Worm (Caenorhabditis elegans) whole organism, young adult: Measurements from ENCODE around the gene emb-1.

Experiments
- B0019.2 ChIP-seq: fragments of 200-800 bp; sonication (Bioruptor generic); conservative IDR thresholded peaks from 2 replicates; pipeline ENCODE4 v1.3.6; 2022; ENCODE audit warnings: missing genetic modification reagents, missing genetic modification characterization, missing compliant biosample characterization
- C06A6.2 ChIP-seq: fragments of 200-800 bp; sonication (Bioruptor generic); conservative IDR thresholded peaks from 2 replicates; pipeline ENCODE4 v1.3.6; 2022; ENCODE audit warnings: missing genetic modification characterization, missing compliant biosample characterization
- F22D6.2 ChIP-seq: sonication (generic microtip); optimal IDR thresholded peaks from 2 replicates; lab custom pipeline; 2016; ENCODE audit warnings: mild to moderate bottlenecking, missing genetic modification characterization, missing compliant biosample characterization
- F23B12.7 ChIP-seq: sonication (generic microtip); optimal IDR thresholded peaks from 2 replicates; lab custom pipeline; 2017; ENCODE audit warnings: missing genetic modification characterization, mild to moderate bottlenecking, missing compliant biosample characterization, antibody characterized with exemption, moderate library complexity; ENCODE audit not compliant: insufficient read depth
- F55B11.4 ChIP-seq: sonication (generic microtip); optimal IDR thresholded peaks from 2 replicates; lab custom pipeline; 2016; ENCODE audit warnings: missing compliant biosample characterization, missing genetic modification characterization, borderline replicate concordance; ENCODE audit not compliant: insufficient read depth
- K11D2.4 ChIP-seq: fragments of 200-800 bp; sonication (Bioruptor generic); IDR thresholded peaks from 2 replicates; pipeline ENCODE4 v1.3.6; 2022; ENCODE audit warnings: missing genetic modification reagents, missing genetic modification characterization, missing compliant biosample characterization
- K12H6.12 ChIP-seq: fragments of 200-800 bp; sonication (Bioruptor generic); optimal IDR thresholded peaks from 2 replicates; lab custom pipeline; 2018; ENCODE audit warnings: mild to moderate bottlenecking, missing genetic modification characterization, missing compliant biosample characterization
- T07F8.4 ChIP-seq: sonication (generic microtip); optimal IDR thresholded peaks from 2 replicates; lab custom pipeline; 2016; ENCODE audit warnings: mild to moderate bottlenecking, missing genetic modification characterization, moderate library complexity, missing compliant biosample characterization
- attf-5 ChIP-seq: fragments of 200-800 bp; sonication (Bioruptor generic); optimal IDR thresholded peaks from 2 replicates; lab custom pipeline; 2018; ENCODE audit warnings: mild to moderate bottlenecking, missing genetic modification characterization, missing compliant biosample characterization
- bed-2 ChIP-seq: fragments of 200-800 bp; sonication (Bioruptor generic); IDR thresholded peaks from 2 replicates; pipeline ENCODE4 v1.3.6; 2022; ENCODE audit warnings: missing genetic modification reagents, missing genetic modification characterization, missing compliant biosample characterization
- ceh-100 ChIP-seq: fragments of 200-800 bp; sonication (Bioruptor generic); IDR thresholded peaks from 2 replicates; pipeline ENCODE4 v1.3.6; 2022; ENCODE audit warnings: missing genetic modification reagents, missing genetic modification characterization, missing compliant biosample characterization
- ceh-27 ChIP-seq: fragments of 200-800 bp; sonication (Bioruptor generic); optimal IDR thresholded peaks from 2 replicates; lab custom pipeline; 2018; ENCODE audit warnings: mild to moderate bottlenecking, missing genetic modification characterization, moderate library complexity, missing compliant biosample characterization
- ceh-79 ChIP-seq: sonication (generic microtip); optimal IDR thresholded peaks from 2 replicates; lab custom pipeline; 2017; ENCODE audit warnings: mild to moderate bottlenecking, missing genetic modification characterization, missing compliant biosample characterization
- ceh-91 ChIP-seq: fragments of 200-800 bp; sonication (Bioruptor generic); IDR thresholded peaks from 2 replicates; pipeline ENCODE4 v1.3.6; 2022; ENCODE audit warnings: missing genetic modification reagents, missing genetic modification characterization, missing compliant biosample characterization
- die-1 ChIP-seq: sonication (generic microtip); optimal IDR thresholded peaks from 2 replicates; lab custom pipeline; 2016; ENCODE audit warnings: missing genotype, mild to moderate bottlenecking, missing genetic modification characterization, missing compliant biosample characterization
- efl-1 ChIP-seq: fragments of 150-350 bp; optimal IDR thresholded peaks from 2 replicates; lab custom pipeline; 2014; ENCODE audit warnings: missing biosample characterization, missing genetic modification reagents, missing genetic modification characterization
- egrh-3 ChIP-seq: fragments of 200-800 bp; sonication (Bioruptor generic); IDR thresholded peaks from 2 replicates; pipeline ENCODE4 v1.3.6; 2022; ENCODE audit warnings: missing genetic modification reagents, missing genetic modification characterization, missing compliant biosample characterization
- hmg-20 ChIP-seq: fragments of 200-800 bp; sonication (Bioruptor generic); IDR thresholded peaks from 2 replicates; pipeline ENCODE4 v1.3.6; 2022; ENCODE audit warnings: missing genetic modification reagents, missing genetic modification characterization, missing compliant biosample characterization
- lag-1 ChIP-seq: fragments of 200-800 bp; sonication (Bioruptor generic); IDR thresholded peaks from 2 replicates; pipeline ENCODE4 v1.3.6; 2022; ENCODE audit warnings: missing genetic modification reagents, missing genetic modification characterization, missing compliant biosample characterization
- let-607 ChIP-seq, 2 experiments: fragments of 200-800 bp in 1 of 2; sonication (Bioruptor generic) in 1 of 2; sonication (generic microtip) in 1 of 2; optimal IDR thresholded peaks; 2 replicates each; lab custom pipeline; 2016 to 2018; ENCODE audit warnings: mild to moderate bottlenecking in 2 of 2, missing compliant biosample characterization in 2 of 2, missing genetic modification characterization in 2 of 2, moderate library complexity in 2 of 2, missing genotype in 1 of 2
- lin-26 ChIP-seq: fragments of 200-800 bp; sonication (Bioruptor generic); IDR thresholded peaks from 2 replicates; pipeline ENCODE4 v1.3.6; 2022; ENCODE audit warnings: missing genetic modification reagents, missing genetic modification characterization, missing compliant biosample characterization
- lin-40 ChIP-seq: sonication (generic microtip); optimal IDR thresholded peaks from 2 replicates; lab custom pipeline; 2016; ENCODE audit warnings: missing genetic modification characterization, mild to moderate bottlenecking, missing compliant biosample characterization, missing genotype, missing genetic modification reagents
- lin-54 ChIP-seq: fragments of 200-800 bp; sonication (Bioruptor generic); optimal IDR thresholded peaks from 2 replicates; lab custom pipeline; 2018; ENCODE audit warnings: mild to moderate bottlenecking, missing genetic modification characterization, missing compliant biosample characterization
- lsl-1 ChIP-seq: fragments of 200-800 bp; sonication (Bioruptor generic); optimal IDR thresholded peaks from 2 replicates; lab custom pipeline; 2018; ENCODE audit warnings: mild to moderate bottlenecking, missing genetic modification characterization, moderate library complexity, missing compliant biosample characterization
- madf-10 ChIP-seq: sonication (generic microtip); optimal IDR thresholded peaks from 2 replicates; lab custom pipeline; 2016; ENCODE audit warnings: mild to moderate bottlenecking, missing genetic modification characterization, missing compliant biosample characterization
- madf-6 ChIP-seq: fragments of 200-800 bp; sonication (Bioruptor generic); IDR thresholded peaks from 2 replicates; pipeline ENCODE4 v1.3.6; 2022; ENCODE audit warnings: missing genetic modification reagents, missing genetic modification characterization, missing compliant biosample characterization
- madf-8 ChIP-seq: fragments of 200-800 bp; sonication (Bioruptor generic); conservative IDR thresholded peaks from 2 replicates; pipeline ENCODE4 v1.3.6; 2022; ENCODE audit warnings: missing genetic modification reagents, missing genetic modification characterization, missing compliant biosample characterization
- nfya-2 ChIP-seq: fragments of 200-800 bp; sonication (Bioruptor generic); IDR thresholded peaks from 2 replicates; pipeline ENCODE4 v1.3.6; 2022; ENCODE audit warnings: missing genetic modification reagents, missing genetic modification characterization, missing compliant biosample characterization
- rcor-1 ChIP-seq: fragments of 200-800 bp; sonication (Bioruptor generic); IDR thresholded peaks from 2 replicates; pipeline ENCODE4 v1.3.6; 2022; ENCODE audit warnings: missing genetic modification reagents, missing genetic modification characterization, missing compliant biosample characterization
- snpc-4 ChIP-seq, 5 experiments: fragments of 150-350 bp in 1 of 5; sonication (generic microtip) in 4 of 5; optimal IDR thresholded peaks; 2 replicates each; lab custom pipeline; 2014 to 2018; ENCODE audit warnings: missing genetic modification characterization in 5 of 5, missing biosample characterization in 3 of 5, antibody characterized with exemption in 2 of 5, mild to moderate bottlenecking in 2 of 5, missing compliant biosample characterization in 2 of 5, missing genotype in 2 of 5, moderate library complexity in 2 of 5, missing genetic modification reagents in 1 of 5
- somi-1 ChIP-seq: fragments of 200-800 bp; sonication (Bioruptor generic); optimal IDR thresholded peaks from 2 replicates; lab custom pipeline; 2018; ENCODE audit warnings: mild to moderate bottlenecking, missing genetic modification characterization, missing compliant biosample characterization
- ztf-25 ChIP-seq: fragments of 200-800 bp; sonication (Bioruptor generic); IDR thresholded peaks from 2 replicates; pipeline ENCODE4 v1.3.6; 2022; ENCODE audit warnings: missing genetic modification reagents, missing genetic modification characterization, missing compliant biosample characterization
- ztf-26 ChIP-seq: sonication (generic microtip); optimal IDR thresholded peaks from 2 replicates; lab custom pipeline; 2017; ENCODE audit warnings: missing genetic modification characterization, missing compliant biosample characterization
- ztf-28 ChIP-seq: fragments of 200-800 bp; sonication (Bioruptor generic); IDR thresholded peaks from 2 replicates; pipeline ENCODE4 v1.3.6; 2022; ENCODE audit warnings: missing genetic modification reagents, missing genetic modification characterization, missing compliant biosample characterization
- ztf-6 ChIP-seq: fragments of 200-800 bp; sonication (Bioruptor generic); IDR thresholded peaks from 2 replicates; pipeline ENCODE4 v1.3.6; 2022; ENCODE audit warnings: missing genetic modification reagents, missing genetic modification characterization, missing compliant biosample characterization

emb-1 gene

DNA sequence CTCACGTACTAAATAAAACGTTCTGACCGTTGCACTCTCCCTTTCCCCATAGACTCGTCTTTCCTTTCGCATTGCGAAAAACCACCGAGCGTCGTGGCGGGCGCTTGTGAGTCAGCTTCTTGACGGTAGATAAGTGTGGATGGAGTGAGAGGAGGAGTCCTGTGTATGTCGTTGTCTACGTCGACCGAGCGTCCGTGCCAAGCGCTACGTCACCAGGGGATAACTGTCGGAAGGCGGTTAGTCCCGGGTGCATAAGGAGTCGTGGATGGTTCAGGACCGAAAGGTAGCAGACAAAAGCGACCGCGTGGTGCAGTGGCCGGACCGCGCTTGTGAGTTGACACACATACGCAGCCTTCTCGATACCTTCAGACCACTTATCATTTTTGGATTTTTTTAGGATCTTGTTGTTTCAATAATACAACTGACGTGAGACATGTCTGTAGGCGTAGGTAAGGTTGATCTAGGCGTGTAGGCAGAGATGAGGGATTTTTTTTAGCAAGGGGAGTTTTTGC lies 38.0 kb downstream of the emb-1 start (continued):
- peak; percentile 50 for TF ChIP-seq madf-8 (GFP tag; lab: Robert Waterston, UW)
- peak; percentile 80 for TF ChIP-seq egrh-3 (GFP tag; lab: Robert Waterston, UW)
- peak; percentile 80 for TF ChIP-seq die-1 (tag; lab: Kevin White, UChicago)
- peak; percentile 73 for TF ChIP-seq attf-5
- peak; percentile 42 for TF ChIP-seq F23B12.7
- peak; percentile 71 for TF ChIP-seq madf-6
- TF ChIP-seq snpc-4 (GFP tag; optimal IDR thresholded peaks at IDR 0.05; lab: Kevin White, UChicago), result peak; percentile 31
- peak in 2 of 4 experiments; percentile 15 to 60 for TF ChIP-seq snpc-4 (tag; optimal IDR thresholded peaks at IDR 0.05; lab: Kevin White, UChicago)
- peak; percentile 69 for TF ChIP-seq lsl-1 (GFP tag; lab: Kevin White, UChicago)
- TF ChIP-seq C06A6.2 (GFP tag; lab: Robert Waterston, UW), result peak; percentile 59
- TF ChIP-seq ztf-26 (tag; lab: Kevin White, UChicago), result peak; percentile 79
- TF ChIP-seq bed-2, result peak; percentile 78; the same call in 1 of the 2 replicates
- TF ChIP-seq B0019.2 (GFP tag; lab: Robert Waterston, UW), result 0 out of 2 replicates have a peak, but pooled peaks have one; percentile 29
- TF ChIP-seq ceh-100 (GFP tag; lab: Robert Waterston, UW), result peak; percentile 62
- TF ChIP-seq lin-40 (tag; lab: Kevin White, UChicago), result peak; percentile 72
- peak; percentile 48 to 60 for TF ChIP-seq let-607 (tag; optimal IDR thresholded peaks at IDR 0.05; lab: Kevin White, UChicago)
- TF ChIP-seq lin-54, result peak; percentile 65
- 0 out of 2 replicates have a peak, but pooled peaks have one; percentile 68 for TF ChIP-seq lag-1 (GFP tag; lab: Robert Waterston, UW)
- TF ChIP-seq ztf-25 (GFP tag; lab: Robert Waterston, UW), result 0 out of 2 replicates have a peak, but pooled peaks have one; percentile 47
- peak; percentile 69 for TF ChIP-seq K11D2.4 (GFP tag; lab: Robert Waterston, UW)
- TF ChIP-seq ceh-91, result peak; percentile 62; the same call in 1 of the 2 replicates
- TF ChIP-seq somi-1, result peak; percentile 44
- TF ChIP-seq ztf-28, result 0 out of 2 replicates have a peak, but pooled peaks have one; percentile 30
- TF ChIP-seq hmg-20 (GFP tag; lab: Robert Waterston, UW), result peak; percentile 20; the same call in 1 of the 2 replicates
- TF ChIP-seq T07F8.4 (tag; lab: Kevin White, UChicago), result peak; percentile 36
- TF ChIP-seq rcor-1 (GFP tag; lab: Robert Waterston, UW), result peak; percentile 83

- TF ChIP-seq F55B11.4 (tag; lab: Kevin White, UChicago), result no peak
- no peak for TF ChIP-seq madf-10 (tag; lab: Kevin White, UChicago)
- no peak for TF ChIP-seq ztf-6
- TF ChIP-seq K12H6.12 (tag; lab: Kevin White, UChicago), result no peak
- TF ChIP-seq lin-26 (GFP tag; lab: Robert Waterston, UW), result no peak
- TF ChIP-seq ceh-27 (GFP tag; lab: Kevin White, UChicago), result no peak
- no peak for TF ChIP-seq nfya-2 (GFP tag; lab: Robert Waterston, UW)
- TF ChIP-seq ceh-79 (tag; lab: Kevin White, UChicago), result no peak
- TF ChIP-seq ztf-25 (GFP tag; lab: Robert Waterston, UW), result no peak
These were observed 40.9 kb downstream of the emb-1 start for ce11 chrIII:5214162-5214561.

DNA sequence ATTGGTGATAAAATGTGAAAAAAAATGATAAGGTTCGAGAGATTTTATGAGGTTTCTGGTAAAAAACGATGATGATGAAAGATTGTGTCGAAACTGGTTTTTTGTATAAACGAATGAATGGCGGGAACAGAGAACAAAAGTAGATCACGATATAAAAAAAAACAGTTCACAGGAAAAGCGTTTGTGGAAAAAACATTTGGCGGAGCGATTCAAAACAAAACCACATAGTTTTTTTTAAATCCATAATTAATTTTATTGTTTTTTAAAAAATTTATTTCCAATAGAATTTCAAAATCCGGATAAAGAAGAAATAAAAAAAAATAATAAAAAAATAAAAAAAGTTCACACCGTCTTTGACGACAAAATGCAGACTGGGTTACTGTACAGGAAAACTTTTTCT lies 42.1 kb downstream of the emb-1 start, which contains the start of gene ZC155.4:
ZC155.4 (minus strand) TSS at position 101 of the 400 bp plus-strand sequence.
- TF ChIP-seq lsl-1 (GFP tag; lab: Kevin White, UChicago) (peak; percentile 67), efl-1 (GFP tag; lab: Kevin White, UChicago) (peak; percentile 42), F22D6.2 (tag; lab: Kevin White, UChicago) (no peak)
